Fruit fly (Drosophila melanogaster) whole organism, prepupa: ENCODE results near the gene ImpE3.

Experiments
- Blimp-1 ChIP-seq: fragments of 200-800 bp; sonication (Bioruptor generic); optimal IDR thresholded peaks from 3 replicates; lab custom pipeline; 2017; ENCODE audit warnings: missing biosample characterization, missing genetic modification characterization, mild to moderate bottlenecking, moderate library complexity, missing genetic modification reagents
- CG10631 ChIP-seq: fragments of 200-800 bp; sonication (Bioruptor generic); optimal IDR thresholded peaks from 2 replicates; lab custom pipeline; 2016; ENCODE audit warnings: missing biosample characterization, missing genetic modification characterization
- CG10669 ChIP-seq: fragments of 200-800 bp; sonication (Bioruptor generic); optimal IDR thresholded peaks from 3 replicates; lab custom pipeline; 2018; ENCODE audit warnings: missing biosample characterization, mild to moderate bottlenecking, missing genetic modification characterization, moderate library complexity
- CG11762 ChIP-seq: fragments of 200-800 bp; sonication (Bioruptor generic); optimal IDR thresholded peaks from 3 replicates; lab custom pipeline; 2016; ENCODE audit warnings: missing biosample characterization, missing genetic modification characterization; ENCODE audit not compliant: insufficient read depth
- CG11902 ChIP-seq: fragments of 200-800 bp; sonication (Bioruptor generic); optimal IDR thresholded peaks from 3 replicates; lab custom pipeline; 2016; ENCODE audit warnings: missing biosample characterization, missing genetic modification characterization
- CG15336 ChIP-seq: fragments of 200-800 bp; sonication (Bioruptor generic); IDR thresholded peaks from 2 replicates; pipeline ENCODE4 v1.3.6; 2022; ENCODE audit warnings: missing biosample characterization, missing genetic modification characterization
- CG16779 ChIP-seq: fragments of 200-800 bp; sonication (Bioruptor generic); optimal IDR thresholded peaks from 3 replicates; lab custom pipeline; 2017; ENCODE audit warnings: missing biosample characterization, mild to moderate bottlenecking, missing genetic modification characterization
- CG3032 ChIP-seq: fragments of 200-800 bp; optimal IDR thresholded peaks from 2 replicates; lab custom pipeline; 2019; ENCODE audit warnings: missing biosample characterization, mild to moderate bottlenecking, missing genetic modification characterization, moderate library complexity
- CG31627 ChIP-seq: fragments of 200-800 bp; sonication (Bioruptor generic); optimal IDR thresholded peaks from 3 replicates; lab custom pipeline; 2016; ENCODE audit warnings: missing biosample characterization, missing genetic modification characterization
- CG32006 ChIP-seq: fragments of 200-800 bp; sonication (Bioruptor generic); optimal IDR thresholded peaks from 3 replicates; lab custom pipeline; 2017; ENCODE audit warnings: missing biosample characterization, mild to moderate bottlenecking, missing genetic modification characterization
- CG3919 ChIP-seq: fragments of 200-800 bp; sonication (Bioruptor generic); optimal IDR thresholded peaks from 3 replicates; lab custom pipeline; 2016; ENCODE audit warnings: missing biosample characterization, missing genetic modification characterization
- CG4318 ChIP-seq: fragments of 200-800 bp; sonication (Bioruptor generic); optimal IDR thresholded peaks from 3 replicates; lab custom pipeline; 2017; ENCODE audit warnings: missing biosample characterization, mild to moderate bottlenecking, missing genetic modification characterization
- CG6163 ChIP-seq: fragments of 200-800 bp; sonication (Bioruptor generic); IDR thresholded peaks from 3 replicates; pipeline ENCODE4 v1.3.6; 2022; ENCODE audit warnings: missing biosample characterization, missing genetic modification characterization
- CG6276 ChIP-seq: fragments of 200-800 bp; sonication (Bioruptor generic); optimal IDR thresholded peaks from 2 replicates; lab custom pipeline; 2017; ENCODE audit warnings: missing biosample characterization, mild to moderate bottlenecking, missing genetic modification characterization
- CG6792 ChIP-seq: fragments of 200-800 bp; sonication (Bioruptor generic); optimal IDR thresholded peaks from 3 replicates; lab custom pipeline; 2016; ENCODE audit warnings: missing biosample characterization, missing genetic modification characterization
- CG6808 ChIP-seq: fragments of 200-800 bp; sonication (Bioruptor generic); optimal IDR thresholded peaks from 3 replicates; lab custom pipeline; 2017; ENCODE audit warnings: missing biosample characterization, missing genetic modification characterization, mild to moderate bottlenecking, moderate library complexity, missing genetic modification reagents
- CG7368 ChIP-seq: fragments of 200-800 bp; sonication (Bioruptor generic); optimal IDR thresholded peaks from 3 replicates; lab custom pipeline; 2016; ENCODE audit warnings: missing biosample characterization, missing genetic modification characterization
- CG8119 ChIP-seq: fragments of 200-800 bp; sonication (Bioruptor generic); IDR thresholded peaks from 3 replicates; pipeline ENCODE4 v1.3.6; 2022; ENCODE audit warnings: missing biosample characterization, missing genetic modification characterization
- CG8319 ChIP-seq: fragments of 200-800 bp; sonication (Bioruptor generic); optimal IDR thresholded peaks from 3 replicates; lab custom pipeline; 2016; ENCODE audit warnings: missing biosample characterization, missing genetic modification characterization
- Eip75B ChIP-seq: fragments of 200-800 bp; sonication (Bioruptor generic); optimal IDR thresholded peaks from 3 replicates; lab custom pipeline; 2016; ENCODE audit warnings: missing biosample characterization, missing genetic modification characterization
- Eip78C ChIP-seq: fragments of 200-800 bp; sonication (Bioruptor generic); peaks from one replicate; lab custom pipeline; 2016; ENCODE audit warnings: missing biosample characterization, missing genetic modification characterization
- Eip93F ChIP-seq: fragments of 200-800 bp; sonication (Bioruptor generic); optimal IDR thresholded peaks from 2 replicates; lab custom pipeline; 2016; ENCODE audit warnings: missing biosample characterization, mild to moderate bottlenecking, missing genetic modification characterization
- Ets21C ChIP-seq: fragments of 200-800 bp; sonication (Bioruptor generic); optimal IDR thresholded peaks from 3 replicates; lab custom pipeline; 2016; ENCODE audit warnings: missing biosample characterization, missing genetic modification characterization
- Ets96B ChIP-seq: fragments of 200-800 bp; optimal IDR thresholded peaks from 2 replicates; lab custom pipeline; 2019; ENCODE audit warnings: missing biosample characterization, mild to moderate bottlenecking, missing genetic modification characterization, moderate library complexity
- Hr38 ChIP-seq: sonication (Bioruptor generic); optimal IDR thresholded peaks from 2 replicates; lab custom pipeline; 2016; ENCODE audit warnings: missing biosample characterization, missing genetic modification characterization
- Met ChIP-seq: fragments of 200-800 bp; sonication (Bioruptor generic); optimal IDR thresholded peaks from 3 replicates; lab custom pipeline; 2016; ENCODE audit warnings: missing biosample characterization, missing genetic modification characterization
- OdsH ChIP-seq: fragments of 200-800 bp; sonication (Bioruptor generic); optimal IDR thresholded peaks from 3 replicates; lab custom pipeline; 2016; ENCODE audit warnings: missing biosample characterization, missing genetic modification characterization
- Smox ChIP-seq: fragments of 200-800 bp; sonication (Bioruptor generic); optimal IDR thresholded peaks from 3 replicates; lab custom pipeline; 2016; ENCODE audit warnings: missing biosample characterization, missing genetic modification characterization
- Sox14 ChIP-seq: fragments of 200-800 bp; sonication (Bioruptor generic); optimal IDR thresholded peaks from 3 replicates; lab custom pipeline; 2016; ENCODE audit warnings: missing biosample characterization, missing genetic modification characterization
- Sox15 ChIP-seq: fragments of 200-800 bp; sonication (Bioruptor generic); optimal IDR thresholded peaks from 3 replicates; lab custom pipeline; 2016; ENCODE audit warnings: missing biosample characterization, missing genetic modification characterization
- cyc ChIP-seq: fragments of 200-800 bp; sonication (Bioruptor generic); optimal IDR thresholded peaks from 3 replicates; lab custom pipeline; 2016; ENCODE audit warnings: missing biosample characterization, missing genetic modification characterization
- dac ChIP-seq: fragments of 200-800 bp; sonication (Bioruptor generic); optimal IDR thresholded peaks from 2 replicates; lab custom pipeline; 2017; ENCODE audit warnings: missing biosample characterization, mild to moderate bottlenecking, missing genetic modification characterization
- dsx ChIP-seq: fragments of 200-800 bp; optimal IDR thresholded peaks from 3 replicates; lab custom pipeline; 2019; ENCODE audit warnings: missing biosample characterization, mild to moderate bottlenecking, missing genetic modification characterization, moderate library complexity; ENCODE audit not compliant: poor library complexity, severe bottlenecking
- esn ChIP-seq: fragments of 200-800 bp; sonication (Bioruptor generic); optimal IDR thresholded peaks from 2 replicates; lab custom pipeline; 2016; ENCODE audit warnings: missing biosample characterization, mild to moderate bottlenecking, missing genetic modification characterization, moderate library complexity
- fd59A ChIP-seq: fragments of 200-800 bp; sonication (Bioruptor generic); optimal IDR thresholded peaks from 2 replicates; lab custom pipeline; 2017; ENCODE audit warnings: missing biosample characterization, mild to moderate bottlenecking, missing genetic modification characterization, missing genetic modification reagents
- fd85E ChIP-seq: fragments of 200-800 bp; sonication (Bioruptor generic); optimal IDR thresholded peaks from 3 replicates; lab custom pipeline; 2016; ENCODE audit warnings: missing biosample characterization, missing genetic modification characterization
- fkh ChIP-seq: fragments of 200-800 bp; sonication (Bioruptor generic); optimal IDR thresholded peaks from 3 replicates; lab custom pipeline; 2017; ENCODE audit warnings: missing biosample characterization, mild to moderate bottlenecking, missing genetic modification characterization, moderate library complexity
- lz ChIP-seq: fragments of 200-800 bp; sonication (Bioruptor generic); optimal IDR thresholded peaks from 3 replicates; lab custom pipeline; 2016; ENCODE audit warnings: missing biosample characterization, missing genetic modification characterization
- pdm3 ChIP-seq: fragments of 200-800 bp; sonication (Bioruptor generic); optimal IDR thresholded peaks from 3 replicates; lab custom pipeline; 2016; ENCODE audit warnings: missing biosample characterization, missing genetic modification characterization
- spab ChIP-seq: fragments of 200-800 bp; sonication (Bioruptor generic); optimal IDR thresholded peaks from 2 replicates; lab custom pipeline; 2017; ENCODE audit warnings: missing biosample characterization, mild to moderate bottlenecking, missing genetic modification characterization, missing genetic modification reagents
- ss ChIP-seq, 2 experiments: fragments of 200-800 bp; sonication (Bioruptor generic); optimal IDR thresholded peaks; 2 replicates in 1 of 2; 3 replicates in 1 of 2; lab custom pipeline; 2017 to 2018; ENCODE audit warnings: mild to moderate bottlenecking in 2 of 2, missing biosample characterization in 2 of 2, missing genetic modification characterization in 2 of 2, moderate library complexity in 1 of 2
- svp ChIP-seq: fragments of 200-800 bp; sonication (Bioruptor generic); peaks from one replicate; lab custom pipeline; 2016; ENCODE audit warnings: missing biosample characterization, missing genetic modification characterization
- topi ChIP-seq: fragments of 200-800 bp; sonication (Bioruptor generic); optimal IDR thresholded peaks from 3 replicates; lab custom pipeline; 2016; ENCODE audit warnings: missing biosample characterization, missing genetic modification characterization
- vri ChIP-seq: fragments of 200-800 bp; sonication (Bioruptor generic); optimal IDR thresholded peaks from 3 replicates; lab custom pipeline; 2016; ENCODE audit warnings: missing biosample characterization, mild to moderate bottlenecking, missing genetic modification characterization

The ImpE3 gene

dm6 chr3R:8032923-8033478, 3.7 kb upstream of the ImpE3 start, which contains the start of the genes CG11035 and unc-45 (continued):
- TF ChIP-seq CG15336 (GFP tag; lab: Robert Waterston, UW), result no peak
- TF ChIP-seq esn (GFP tag; lab: Kevin White, UChicago), result peak; percentile 43
- peak; percentile 28 for TF ChIP-seq lz
- no peak for TF ChIP-seq fd59A (GFP tag; lab: Kevin White, UChicago)
- peak; percentile 36 for TF ChIP-seq Eip75B (GFP tag; lab: Kevin White, UChicago)
- TF ChIP-seq CG6792 (GFP tag; lab: Kevin White, UChicago), result no peak
- peak; percentile 58 for TF ChIP-seq vri
- peak; percentile 43 for TF ChIP-seq topi
- TF ChIP-seq, all 60 proteins: peak for 26

DNA sequence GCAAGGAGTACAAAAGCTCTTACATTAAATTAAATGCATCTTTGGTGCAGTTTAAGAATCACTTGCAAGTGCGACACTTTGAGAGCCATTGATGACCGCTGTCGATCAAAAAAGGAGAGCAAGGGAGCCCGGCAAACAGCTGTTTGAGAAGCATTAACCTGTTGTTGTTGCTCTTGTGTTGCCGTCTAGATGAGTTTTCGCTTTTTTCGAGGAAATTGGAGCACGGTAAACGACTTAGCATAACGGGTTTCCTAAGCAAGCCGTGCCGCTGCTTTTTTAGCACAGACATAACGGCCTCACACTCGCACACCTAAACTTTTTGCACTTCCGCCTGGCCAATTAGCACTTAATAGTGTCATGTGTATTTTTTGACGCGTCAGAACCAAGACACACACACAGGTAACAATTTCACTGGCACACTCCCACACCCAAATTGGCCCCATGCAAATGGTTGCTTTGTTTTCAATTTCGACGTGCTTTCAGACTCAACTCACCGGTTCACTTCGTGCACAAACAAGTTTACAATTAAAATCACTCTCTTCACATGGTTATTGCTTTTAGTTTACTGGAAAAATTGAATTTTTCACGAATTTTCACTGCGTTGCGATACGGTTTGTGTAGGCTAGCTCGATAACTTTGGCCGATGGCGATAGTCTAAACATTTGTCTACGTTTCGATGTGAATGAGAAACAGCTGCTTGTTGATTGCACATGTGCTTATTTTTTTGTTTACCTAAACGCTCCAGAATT, 979 bp upstream of the ImpE3 start, which contains the start of the genes CG10903 and CG2747:
CG10903 (plus strand) TSS at position 261 of the 749 bp plus-strand sequence.
CG2747 (minus strand) TSS at position 640 of the 749 bp plus-strand sequence.
- TF ChIP-seq Blimp-1 (GFP tag; lab: Kevin White, UChicago), result peak; percentile 65
- no peak for TF ChIP-seq dac
- TF ChIP-seq CG6163, result 0 out of 3 replicates have a peak, but pooled peaks have one; percentile 21
- TF ChIP-seq Eip78C (GFP tag; lab: Kevin White, UChicago), result peak; percentile 73
- peak; percentile 51 for TF ChIP-seq svp
- TF ChIP-seq Sox14 (GFP tag; lab: Kevin White, UChicago), result peak; percentile 59
- TF ChIP-seq CG31627, result no peak
- TF ChIP-seq fkh (GFP tag; lab: Kevin White, UChicago), result peak; percentile 93
- TF ChIP-seq Smox, result no peak
- TF ChIP-seq CG11902, result no peak

dm6 chr3R:8027203-8027688, 2.1 kb downstream of the ImpE3 start:
- TF ChIP-seq CG3919 (GFP tag; lab: Kevin White, UChicago), result peak; percentile 72
- TF ChIP-seq CG32006, result peak; percentile 97
- peak; percentile 76 for TF ChIP-seq CG10669 (GFP tag; lab: Kevin White, UChicago)
- TF ChIP-seq svp, result peak; percentile 88
- TF ChIP-seq Hr38 (GFP tag; lab: Kevin White, UChicago), result no peak
- TF ChIP-seq Eip78C (GFP tag; lab: Kevin White, UChicago), result peak; percentile 95
- TF ChIP-seq pdm3 (GFP tag; lab: Kevin White, UChicago), result peak; percentile 76
- no peak for TF ChIP-seq Ets21C
- peak; percentile 75 for TF ChIP-seq CG6163
- no peak for TF ChIP-seq fkh (GFP tag; lab: Kevin White, UChicago)
- TF ChIP-seq fd59A (GFP tag; lab: Kevin White, UChicago), result peak; percentile 50
- TF ChIP-seq dsx (GFP tag; lab: Kevin White, UChicago), result peak; percentile 85
- TF ChIP-seq Smox, result no peak
- TF ChIP-seq CG6808 (GFP tag; lab: Kevin White, UChicago), result peak; percentile 75
- peak; percentile 89 for TF ChIP-seq CG4318 (GFP tag; lab: Kevin White, UChicago)
- peak; percentile 92 for TF ChIP-seq CG10631
- peak; percentile 89 for TF ChIP-seq OdsH
- TF ChIP-seq spab (GFP tag; lab: Kevin White, UChicago), result peak; percentile 74
- TF ChIP-seq CG7368 (GFP tag; lab: Kevin White, UChicago), result peak; percentile 71
- peak; percentile 83 for TF ChIP-seq Ets96B (tag; lab: Kevin White, UChicago)
- peak; percentile 66 for TF ChIP-seq dac
- peak; percentile 80 for TF ChIP-seq CG3032 (tag; lab: Kevin White, UChicago)
- peak; percentile 78 for TF ChIP-seq Sox15
- peak; percentile 42 for TF ChIP-seq Eip93F
- peak; percentile 93 for TF ChIP-seq CG8119 (GFP tag; lab: Robert Waterston, UW)
- peak; percentile 89 for TF ChIP-seq CG6276 (GFP tag; lab: Kevin White, UChicago)
- TF ChIP-seq CG8319 (GFP tag; lab: Kevin White, UChicago), result peak; percentile 12
- TF ChIP-seq CG11762 (GFP tag; lab: Kevin White, UChicago), result peak; percentile 42
- peak; percentile 80 for TF ChIP-seq lz
- peak; percentile 54 for TF ChIP-seq fd85E
- TF ChIP-seq CG15336 (GFP tag; lab: Robert Waterston, UW), result peak; percentile 88
- TF ChIP-seq topi, result no peak
- peak; percentile 85 to 94 for TF ChIP-seq ss (GFP tag; optimal IDR thresholded peaks at IDR 0.05; lab: Kevin White, UChicago)
- TF ChIP-seq Eip75B (GFP tag; lab: Kevin White, UChicago), result peak; percentile 77
- TF ChIP-seq Met, result peak; percentile 51
- TF ChIP-seq cyc (GFP tag; lab: Kevin White, UChicago), result peak; percentile 25
- TF ChIP-seq CG16779 (tag; lab: Kevin White, UChicago), result peak; percentile 91
